Fruit fly (Drosophila melanogaster): ENCODE results near the gene PolE1.
A peak's percentile ranks its signal among the peaks of the same experiment; 100 is the strongest.

PolE1 gene

dm6 chr3R:23347432-23348305, at the start of gene PolE1 (continued):
- no peak for TF ChIP-seq CG6683 (GFP tag; optimal IDR thresholded peaks at IDR 0.05)
- no peak for TF ChIP-seq sqz (GFP tag; optimal IDR thresholded peaks at IDR 0.05)
- peak; percentile 28 for TF ChIP-seq Hmr (GFP tag; optimal IDR thresholded peaks at IDR 0.05)
- peak; percentile 37; the same call in 1 of the 2 replicates for TF ChIP-seq vvl (GFP tag; IDR thresholded peaks at IDR 0.05)
- TF ChIP-seq row (GFP tag; IDR thresholded peaks at IDR 0.05), result peak; percentile 19; the same call in 1 of the 3 replicates
- peak; percentile 82 for TF ChIP-seq Ets65A (GFP tag)
- peak; percentile 68 for TF ChIP-seq stwl (tag; optimal IDR thresholded peaks at IDR 0.05)
- TF ChIP-seq CG31388 (GFP tag; optimal IDR thresholded peaks at IDR 0.05), result no peak
- no peak for TF ChIP-seq D19B (GFP tag; optimal IDR thresholded peaks at IDR 0.05)
- no peak for TF ChIP-seq CG4730 (GFP tag; IDR thresholded peaks at IDR 0.05)
- peak; percentile 42; the same call in 1 of the 3 replicates for TF ChIP-seq ci (GFP tag; IDR thresholded peaks at IDR 0.05)
- TF ChIP-seq CG3281 (GFP tag; optimal IDR thresholded peaks at IDR 0.05), result no peak
- no peak for TF ChIP-seq CG11247 (GFP tag; IDR thresholded peaks at IDR 0.05)
- peak; percentile 69 for TF ChIP-seq cg (GFP tag; optimal IDR thresholded peaks at IDR 0.05)
- peak; percentile 15 for TF ChIP-seq Sry-δ (GFP tag; optimal IDR thresholded peaks at IDR 0.05)
- TF ChIP-seq z (GFP tag; IDR thresholded peaks at IDR 0.05), result peak; percentile 74; the same call in 2 of the 3 replicates
- TF ChIP-seq nerfin-1 (tag; optimal IDR thresholded peaks at IDR 0.05), result peak; percentile 62
- no peak for TF ChIP-seq Nf-YC (tag; optimal IDR thresholded peaks at IDR 0.05)
- TF ChIP-seq sd (tag; optimal IDR thresholded peaks at IDR 0.05), result peak; percentile 85
- TF ChIP-seq NfI (GFP tag; optimal IDR thresholded peaks at IDR 0.05), result peak; percentile 11
- TF ChIP-seq MTF-1 (GFP tag; optimal IDR thresholded peaks at IDR 0.05; ENCODE audit: borderline replicate concordance), result no peak
- TF ChIP-seq grau (tag; optimal IDR thresholded peaks at IDR 0.05), result peak; percentile 1
- TF ChIP-seq CG11695 (GFP tag; IDR thresholded peaks at IDR 0.05), result no peak
- peak; percentile 42 for TF ChIP-seq CG4617 (GFP tag; optimal IDR thresholded peaks at IDR 0.05; ENCODE audit: borderline replicate concordance)
- TF ChIP-seq pum (GFP tag; optimal IDR thresholded peaks at IDR 0.05), result no peak
- peak; percentile 20 for TF ChIP-seq ewg (GFP tag; optimal IDR thresholded peaks at IDR 0.05)
- peak; percentile 32 for TF ChIP-seq B-H2 (GFP tag; optimal IDR thresholded peaks at IDR 0.05)
- peak; percentile 83 for TF ChIP-seq gfzf (GFP tag; optimal IDR thresholded peaks at IDR 0.05)
- TF ChIP-seq nmo (GFP tag; optimal IDR thresholded peaks at IDR 0.05), result peak; percentile 27
- peak; percentile 50 for TF ChIP-seq lbe (GFP tag; optimal IDR thresholded peaks at IDR 0.05)
- TF ChIP-seq sisA (GFP tag; IDR thresholded peaks at IDR 0.05), result no peak
- no peak for TF ChIP-seq Scr (GFP tag; IDR thresholded peaks at IDR 0.05; ENCODE audit: partially characterized antibody)
- no peak for TF ChIP-seq CG4282 (GFP tag; optimal IDR thresholded peaks at IDR 0.05)
- peak; percentile 39 for TF ChIP-seq ems (GFP tag; optimal IDR thresholded peaks at IDR 0.05)
- no peak for TF ChIP-seq Adf1 (GFP tag; IDR thresholded peaks at IDR 0.05)
- TF ChIP-seq Meics (GFP tag; optimal IDR thresholded peaks at IDR 0.05), result no peak
- TF ChIP-seq CG9215 (GFP tag; IDR thresholded peaks at IDR 0.05), result no peak
- TF ChIP-seq BEAF-32 (GFP tag; optimal IDR thresholded peaks at IDR 0.05), result peak; percentile 23
- no peak for TF ChIP-seq Gsc (GFP tag; IDR thresholded peaks at IDR 0.05)
- 0 out of 2 replicates have a peak, but pooled peaks have one; percentile 21 for TF ChIP-seq Awh (GFP tag; IDR thresholded peaks at IDR 0.05)
- no peak for TF ChIP-seq ase (GFP tag; IDR thresholded peaks at IDR 0.05)
- TF ChIP-seq Hmx (GFP tag; optimal IDR thresholded peaks at IDR 0.05), result no peak
- TF ChIP-seq CG2889 (GFP tag; IDR thresholded peaks at IDR 0.05), result no peak
- TF ChIP-seq CG13287 (GFP tag; IDR thresholded peaks at IDR 0.05; ENCODE audit: partially characterized antibody), result peak; percentile 29; the same call in 1 of the 2 replicates
- TF ChIP-seq Ravus (GFP tag; IDR thresholded peaks at IDR 0.05), result no peak
- peak; percentile 75 for TF ChIP-seq CG9797 (GFP tag; optimal IDR thresholded peaks at IDR 0.05)
- no peak for TF ChIP-seq cato (GFP tag; optimal IDR thresholded peaks at IDR 0.05; ENCODE audit: borderline replicate concordance)
- TF ChIP-seq Xrp1 (GFP tag; IDR thresholded peaks at IDR 0.05), result 0 out of 2 replicates have a peak, but pooled peaks have one; percentile 5
- TF ChIP-seq CG14014 (GFP tag; IDR thresholded peaks at IDR 0.05), result no peak
